Worm (Caenorhabditis elegans) whole organism, L1 larva: ENCODE data around the gene sup-26.

Experiments used
- C04F5.9 ChIP-seq: sonication (generic microtip); optimal IDR thresholded peaks from 2 replicates; lab custom pipeline; 2016; ENCODE audit warnings: missing genetic modification characterization, missing compliant biosample characterization
- C16A3.4 ChIP-seq: fragments of 150-350 bp; optimal IDR thresholded peaks from 2 replicates; lab custom pipeline; 2014; ENCODE audit warnings: missing biosample characterization, missing genetic modification characterization
- F16B12.6 ChIP-seq: fragments of 150-350 bp; optimal IDR thresholded peaks from 2 replicates; lab custom pipeline; 2014; ENCODE audit warnings: missing biosample characterization, missing genetic modification characterization
- Y116A8C.19 ChIP-seq: sonication (generic microtip); optimal IDR thresholded peaks from 2 replicates; lab custom pipeline; 2016; ENCODE audit warnings: missing compliant biosample characterization, missing genetic modification characterization, borderline replicate concordance
- aha-1 ChIP-seq: fragments of 150-350 bp; optimal IDR thresholded peaks from 2 replicates; lab custom pipeline; 2014; ENCODE audit warnings: missing biosample characterization, missing genetic modification characterization
- alr-1 ChIP-seq: fragments of 200-800 bp; sonication (Bioruptor generic); optimal IDR thresholded peaks from 2 replicates; lab custom pipeline; 2018; ENCODE audit warnings: borderline replicate concordance, mild to moderate bottlenecking, missing genetic modification characterization, missing compliant biosample characterization
- aly-2 ChIP-seq: fragments of 150-350 bp; optimal IDR thresholded peaks from 2 replicates; lab custom pipeline; 2014; ENCODE audit warnings: missing biosample characterization, missing genetic modification characterization
- ama-1 ChIP-seq: fragments of 150-350 bp; optimal IDR thresholded peaks from 2 replicates; lab custom pipeline; 2014
- ceh-63 ChIP-seq: fragments of 200-800 bp; sonication (Bioruptor generic); optimal IDR thresholded peaks from 2 replicates; lab custom pipeline; 2018; ENCODE audit warnings: mild to moderate bottlenecking, missing genetic modification characterization, missing compliant biosample characterization
- ceh-8 ChIP-seq: fragments of 200-800 bp; sonication (Bioruptor generic); optimal IDR thresholded peaks from 2 replicates; lab custom pipeline; 2018; ENCODE audit warnings: mild to moderate bottlenecking, missing genetic modification characterization, moderate library complexity, missing compliant biosample characterization
- ceh-82 ChIP-seq, 3 experiments: fragments of 150-350 bp in 1 of 3; sonication (generic microtip) in 2 of 3; optimal IDR thresholded peaks; 2 replicates each; lab custom pipeline; 2014 to 2017; ENCODE audit warnings: missing biosample characterization in 3 of 3, missing genetic modification characterization in 3 of 3
- ceh-88 ChIP-seq: fragments of 200-800 bp; sonication (Bioruptor generic); IDR thresholded peaks from 2 replicates; pipeline ENCODE4 v1.3.6; 2022; ENCODE audit warnings: missing genetic modification characterization, missing compliant biosample characterization
- ceh-90 ChIP-seq: sonication (generic microtip); optimal IDR thresholded peaks from 2 replicates; lab custom pipeline; 2016; ENCODE audit warnings: missing genetic modification characterization, missing compliant biosample characterization
- ces-1 ChIP-seq: fragments of 150-350 bp; optimal IDR thresholded peaks from 2 replicates; lab custom pipeline; 2014; ENCODE audit warnings: missing biosample characterization, missing genetic modification reagents, missing genetic modification characterization
- dsc-1 ChIP-seq: sonication (generic microtip); optimal IDR thresholded peaks from 2 replicates; lab custom pipeline; 2016; ENCODE audit warnings: mild to moderate bottlenecking, missing genetic modification characterization, missing compliant biosample characterization
- efl-1 ChIP-seq, 4 experiments: fragments of 150-350 bp; optimal IDR thresholded peaks in 3 of 4; peaks in 1 of 4; 1 replicate in 1 of 4; 2 replicates in 3 of 4; lab custom pipeline; 2014; ENCODE audit warnings: missing biosample characterization in 2 of 4, missing genetic modification characterization in 2 of 4, missing genetic modification reagents in 2 of 4
- efl-3 ChIP-seq: fragments of 200-800 bp; sonication (Bioruptor generic); optimal IDR thresholded peaks from 2 replicates; lab custom pipeline; 2018; ENCODE audit warnings: mild to moderate bottlenecking, missing genetic modification characterization, missing compliant biosample characterization
- egl-27 ChIP-seq, 2 experiments: fragments of 150-350 bp in 1 of 2; sonication (generic microtip); optimal IDR thresholded peaks; 3 replicates each; lab custom pipeline; 2017 to 2018; ENCODE audit warnings: missing biosample characterization in 2 of 2, missing genetic modification characterization in 2 of 2, missing genetic modification reagents in 2 of 2
- elt-2 ChIP-seq: sonication (generic microtip); optimal IDR thresholded peaks from 2 replicates; lab custom pipeline; 2016; ENCODE audit warnings: missing genetic modification characterization, mild to moderate bottlenecking, inconsistent platforms, missing compliant biosample characterization, missing genetic modification reagents
- ets-5 ChIP-seq: fragments of 200-800 bp; sonication (Bioruptor generic); IDR thresholded peaks from 2 replicates; pipeline ENCODE4 v1.3.6; 2022; ENCODE audit warnings: missing genetic modification characterization, missing compliant biosample characterization
- fkh-4 ChIP-seq: sonication (generic microtip); optimal IDR thresholded peaks from 2 replicates; lab custom pipeline; 2016; ENCODE audit warnings: missing compliant biosample characterization, missing genetic modification characterization, borderline replicate concordance
- hlh-17 ChIP-seq: fragments of 200-800 bp; sonication (Bioruptor generic); optimal IDR thresholded peaks from 2 replicates; lab custom pipeline; 2018; ENCODE audit warnings: missing genetic modification characterization, mild to moderate bottlenecking, missing compliant biosample characterization, moderate library complexity, borderline replicate concordance
- irx-1 ChIP-seq: sonication (generic microtip); optimal IDR thresholded peaks from 2 replicates; lab custom pipeline; 2016; ENCODE audit warnings: missing genetic modification characterization, missing compliant biosample characterization
- isw-1 ChIP-seq: fragments of 200-800 bp; sonication (Bioruptor generic); IDR thresholded peaks from 2 replicates; pipeline ENCODE4 v1.3.6; 2022; ENCODE audit warnings: missing genetic modification characterization, missing compliant biosample characterization
- lin-14 ChIP-seq: fragments of 200-800 bp; sonication (Bioruptor generic); optimal IDR thresholded peaks from 2 replicates; lab custom pipeline; 2018; ENCODE audit warnings: mild to moderate bottlenecking, missing genetic modification characterization, moderate library complexity, missing compliant biosample characterization
- lin-15B ChIP-seq: fragments of 150-350 bp; sonication (generic microtip); optimal IDR thresholded peaks from 3 replicates; lab custom pipeline; 2014; ENCODE audit warnings: missing biosample characterization, missing genetic modification characterization
- lin-39 ChIP-seq: fragments of 150-350 bp; optimal IDR thresholded peaks from 2 replicates; lab custom pipeline; 2014; ENCODE audit warnings: missing biosample characterization, missing genetic modification reagents, missing genetic modification characterization
- lir-3 ChIP-seq: sonication (generic microtip); optimal IDR thresholded peaks from 2 replicates; lab custom pipeline; 2016; ENCODE audit warnings: mild to moderate bottlenecking, missing genetic modification characterization, moderate library complexity, missing compliant biosample characterization; ENCODE audit not compliant: poor library complexity
- mef-2 ChIP-seq: fragments of 150-350 bp; optimal IDR thresholded peaks from 2 replicates; lab custom pipeline; 2014; ENCODE audit warnings: missing biosample characterization, missing genetic modification characterization
- nhr-11 ChIP-seq: fragments of 150-350 bp; optimal IDR thresholded peaks from 2 replicates; lab custom pipeline; 2014; ENCODE audit warnings: missing biosample characterization, missing genetic modification characterization
- nhr-19 ChIP-seq: fragments of 200-800 bp; sonication (Bioruptor generic); conservative IDR thresholded peaks from 2 replicates; pipeline ENCODE4 v1.3.6; 2022; ENCODE audit warnings: missing genetic modification characterization, missing compliant biosample characterization
- nhr-237 ChIP-seq: fragments of 150-350 bp; optimal IDR thresholded peaks from 2 replicates; lab custom pipeline; 2014; ENCODE audit warnings: missing biosample characterization, missing genetic modification characterization
- nhr-76 ChIP-seq: sonication (generic microtip); optimal IDR thresholded peaks from 2 replicates; lab custom pipeline; 2017; ENCODE audit warnings: missing biosample characterization, missing genetic modification characterization
- pag-3 ChIP-seq: sonication (generic microtip); optimal IDR thresholded peaks from 2 replicates; lab custom pipeline; 2017; ENCODE audit warnings: missing genetic modification characterization, mild to moderate bottlenecking, missing compliant biosample characterization, antibody characterized with exemption, borderline replicate concordance; ENCODE audit not compliant: insufficient read depth
- pax-3 ChIP-seq: fragments of 200-800 bp; sonication (Bioruptor generic); optimal IDR thresholded peaks from 2 replicates; lab custom pipeline; 2018; ENCODE audit warnings: mild to moderate bottlenecking, missing genetic modification characterization, moderate library complexity, missing compliant biosample characterization
- pqm-1 ChIP-seq: sonication (generic microtip); optimal IDR thresholded peaks from 3 replicates; lab custom pipeline; 2017; ENCODE audit warnings: missing biosample characterization, missing genetic modification characterization
- rnt-1 ChIP-seq: sonication (generic microtip); optimal IDR thresholded peaks from 2 replicates; lab custom pipeline; 2016; ENCODE audit warnings: mild to moderate bottlenecking, missing genetic modification characterization, moderate library complexity, missing compliant biosample characterization
- snpc-4 ChIP-seq: fragments of 150-350 bp; optimal IDR thresholded peaks from 2 replicates; lab custom pipeline; 2014; ENCODE audit warnings: missing biosample characterization, missing genetic modification characterization
- sptf-1 ChIP-seq: fragments of 150-350 bp; optimal IDR thresholded peaks from 2 replicates; lab custom pipeline; 2014; ENCODE audit warnings: missing biosample characterization, missing genetic modification characterization
- swsn-7 ChIP-seq: sonication (generic microtip); optimal IDR thresholded peaks from 2 replicates; lab custom pipeline; 2016; ENCODE audit warnings: missing genetic modification characterization, missing compliant biosample characterization
- tbx-2 ChIP-seq: sonication (generic microtip); optimal IDR thresholded peaks from 2 replicates; lab custom pipeline; 2016; ENCODE audit warnings: missing genetic modification characterization, missing compliant biosample characterization
- tlp-1 ChIP-seq: fragments of 150-350 bp; optimal IDR thresholded peaks from 2 replicates; lab custom pipeline; 2014; ENCODE audit warnings: missing biosample characterization, missing genetic modification characterization
- unc-30 ChIP-seq: sonication (generic microtip); optimal IDR thresholded peaks from 2 replicates; lab custom pipeline; 2017; ENCODE audit warnings: missing biosample characterization, missing genetic modification characterization
- vab-15 ChIP-seq: sonication (generic microtip); optimal IDR thresholded peaks from 2 replicates; lab custom pipeline; 2017; ENCODE audit warnings: missing genotype, mild to moderate bottlenecking, missing genetic modification characterization, missing compliant biosample characterization
- xbp-1 ChIP-seq: sonication (generic microtip); optimal IDR thresholded peaks from 2 replicates; lab custom pipeline; 2016; ENCODE audit warnings: missing genetic modification characterization, missing compliant biosample characterization
- zag-1 ChIP-seq: fragments of 150-350 bp; optimal IDR thresholded peaks from 2 replicates; lab custom pipeline; 2014; ENCODE audit warnings: missing biosample characterization, missing genetic modification characterization
- zip-4 ChIP-seq: fragments of 200-800 bp; sonication (Bioruptor generic); optimal IDR thresholded peaks from 2 replicates; lab custom pipeline; 2018; ENCODE audit warnings: mild to moderate bottlenecking, missing genetic modification characterization, moderate library complexity, missing compliant biosample characterization
- ztf-11 ChIP-seq, 2 experiments: sonication (generic microtip); optimal IDR thresholded peaks; 2 replicates each; lab custom pipeline; 2016 to 2017; ENCODE audit warnings: missing genetic modification characterization in 2 of 2, missing biosample characterization in 1 of 2, missing compliant biosample characterization in 1 of 2
- ztf-4 ChIP-seq: fragments of 150-350 bp; optimal IDR thresholded peaks from 2 replicates; lab custom pipeline; 2014; ENCODE audit warnings: missing biosample characterization, missing genetic modification characterization

Gene sup-26

DNA sequence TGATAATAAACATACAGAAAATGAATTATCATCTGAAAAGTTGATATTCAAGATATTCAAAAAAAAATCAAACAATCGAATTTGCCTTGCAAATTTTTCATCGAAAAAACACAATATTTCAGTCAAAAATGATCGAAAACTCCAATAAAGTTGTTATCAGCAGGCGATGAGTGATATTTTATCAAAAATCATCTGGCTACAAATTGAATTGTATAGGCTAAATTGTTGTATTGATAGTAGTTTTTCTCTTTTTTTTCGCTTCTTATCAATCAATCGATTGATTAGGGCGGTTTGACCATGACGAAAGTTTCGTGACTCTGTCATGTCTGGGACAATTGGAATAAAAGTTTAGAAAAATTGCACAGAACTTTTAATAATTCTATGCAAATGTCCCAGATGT lies 39.9 kb downstream of the sup-26 start (continued):
- TF ChIP-seq lin-14 (GFP tag; lab: Kevin White, UChicago) (no peak), efl-1 (optimal IDR thresholded peaks at IDR 0.05; lab: Kevin White, UChicago) (no peak), efl-1 (GFP tag; optimal IDR thresholded peaks at IDR 0.05 in 1 of 2; lab: Kevin White, UChicago) (peak in 1 of 2 experiments; percentile 90), pag-3 (no peak), ces-1 (GFP tag; lab: Kevin White, UChicago) (no peak), F16B12.6 (tag; lab: Kevin White, UChicago) (no peak), efl-3 (GFP tag; lab: Kevin White, UChicago) (no peak)

DNA sequence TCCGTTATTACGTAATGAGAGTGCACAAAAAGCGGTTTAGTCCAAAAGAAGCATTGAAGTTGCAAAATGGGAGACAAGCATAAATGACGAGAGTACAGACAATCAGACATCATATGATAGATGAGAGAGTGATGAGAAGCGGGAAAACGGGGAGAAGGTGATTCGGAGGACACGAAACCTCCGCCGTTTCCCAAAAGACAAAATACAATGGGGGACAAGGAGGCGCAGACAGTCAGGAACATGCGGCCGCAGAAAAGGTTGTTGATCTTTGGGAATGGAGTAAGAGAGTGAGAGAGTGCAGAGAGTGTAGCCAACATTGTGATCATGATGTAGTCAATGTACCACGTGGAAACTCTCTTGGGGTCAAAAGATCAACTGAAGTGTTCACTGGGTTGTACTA lies 42.4 kb downstream of the sup-26 start:
- TF ChIP-seq pax-3 (tag; lab: Kevin White, UChicago) (peak; percentile 80), nhr-237 (tag; lab: Kevin White, UChicago) (peak; percentile 93), C04F5.9 (tag; lab: Kevin White, UChicago) (peak; percentile 62), vab-15 (no peak), snpc-4 (tag; lab: Kevin White, UChicago) (peak; percentile 39), lin-14 (GFP tag; lab: Kevin White, UChicago) (peak; percentile 99), nhr-19 (GFP tag; lab: Robert Waterston, UW) (peak; percentile 89), hlh-17 (GFP tag; lab: Kevin White, UChicago) (no peak), efl-1 (optimal IDR thresholded peaks at IDR 0.05; lab: Kevin White, UChicago) (peak; percentile 80 to 84), efl-1 (GFP tag; optimal IDR thresholded peaks at IDR 0.05 in 1 of 2; lab: Kevin White, UChicago) (peak; percentile 65 to 95), lir-3 (peak; percentile 84), isw-1 (GFP tag; lab: Robert Waterston, UW) (peak; percentile 77), ceh-90 (tag; lab: Kevin White, UChicago) (no peak), lin-15B (peak; percentile 25), pag-3 (no peak), rnt-1 (peak; percentile 91), tbx-2 (tag; lab: Kevin White, UChicago) (peak; percentile 93), ceh-63 (GFP tag; lab: Kevin White, UChicago) (no peak), irx-1 (peak; percentile 89), zag-1 (no peak), dsc-1 (peak; percentile 85), xbp-1 (tag; lab: Kevin White, UChicago) (peak; percentile 92), nhr-76 (no peak), sptf-1 (tag; lab: Kevin White, UChicago) (no peak), tlp-1 (no peak), elt-2 (tag; lab: Kevin White, UChicago) (peak; percentile 90), lin-39 (peak; percentile 19), ets-5 (GFP tag; lab: Robert Waterston, UW) (no peak), zip-4 (GFP tag; lab: Kevin White, UChicago) (peak; percentile 49), ces-1 (GFP tag; lab: Kevin White, UChicago) (no peak), egl-27 (tag; optimal IDR thresholded peaks at IDR 0.05; lab: Kevin White, UChicago) (peak; percentile 61 to 94), mef-2 (tag; lab: Kevin White, UChicago) (peak; percentile 57), C16A3.4 (peak; percentile 91), swsn-7 (tag; lab: Kevin White, UChicago) (peak; percentile 93), pqm-1 (no peak), Y116A8C.19 (tag; lab: Kevin White, UChicago) (no peak), ceh-82 (tag; optimal IDR thresholded peaks at IDR 0.05; lab: Kevin White, UChicago) (peak; percentile 72 to 79 (median 79)), fkh-4 (tag; lab: Kevin White, UChicago) (no peak), ztf-4 (tag; lab: Kevin White, UChicago) (peak; percentile 94), ztf-11 (tag; optimal IDR thresholded peaks at IDR 0.05; lab: Kevin White, UChicago) (no peak), ama-1 (peak; percentile 16), alr-1 (tag; lab: Kevin White, UChicago) (no peak), ceh-8 (peak; percentile 81), nhr-11 (tag; lab: Kevin White, UChicago) (peak; percentile 98), unc-30 (no peak), ceh-88 (peak; percentile 65; the same call in 1 of the 2 replicates), aha-1 (peak; percentile 51), aly-2 (no peak)
